Fruit fly (Drosophila melanogaster) whole organism, embryonic: ENCODE measurements around the gene CG5909.

ENCODE experiments used
- B-H1 ChIP-seq: fragments of 200-800 bp; sonication (Bioruptor generic); IDR thresholded peaks from 3 replicates; pipeline ENCODE4 v1.3.6; 2022; ENCODE audit warnings: missing biosample characterization, missing genetic modification characterization
- C15 ChIP-seq: fragments of 200-800 bp; sonication (Bioruptor generic); IDR thresholded peaks from 3 replicates; pipeline ENCODE4 v1.3.6; 2022; ENCODE audit warnings: missing biosample characterization, missing genetic modification characterization
- CG12236 ChIP-seq: fragments of 200-800 bp; sonication (Bioruptor generic); optimal IDR thresholded peaks from 2 replicates; lab custom pipeline; 2016; ENCODE audit warnings: missing biosample characterization, missing genetic modification characterization
- CG13287 ChIP-seq: fragments of 200-800 bp; sonication (Bioruptor generic); IDR thresholded peaks from 2 replicates; pipeline ENCODE4 v1.3.6; 2022; ENCODE audit warnings: missing biosample characterization, missing genetic modification characterization; ENCODE audit not compliant: partially characterized antibody
- CG13424 ChIP-seq: fragments of 200-800 bp; sonication (Bioruptor generic); optimal IDR thresholded peaks from 2 replicates; lab custom pipeline; 2019; ENCODE audit warnings: missing biosample characterization, mild to moderate bottlenecking, missing genetic modification characterization, moderate library complexity
- CG13624 ChIP-seq: fragments of 200-800 bp; sonication (Bioruptor generic); optimal IDR thresholded peaks from 2 replicates; lab custom pipeline; 2016; ENCODE audit warnings: missing biosample characterization, missing genetic modification characterization
- CG13775 ChIP-seq: fragments of 200-800 bp; sonication (Bioruptor generic); optimal IDR thresholded peaks from 3 replicates; lab custom pipeline; 2017; ENCODE audit warnings: missing biosample characterization, mild to moderate bottlenecking, missing genetic modification characterization
- CG16779 ChIP-seq: fragments of 200-800 bp; sonication (Bioruptor generic); IDR thresholded peaks from 2 replicates; pipeline ENCODE4 v1.3.6; 2022; ENCODE audit warnings: missing biosample characterization, missing genetic modification characterization
- CG18599 ChIP-seq: fragments of 200-800 bp; sonication (Bioruptor generic); optimal IDR thresholded peaks from 3 replicates; lab custom pipeline; 2017; ENCODE audit warnings: missing biosample characterization, missing genetic modification characterization, mild to moderate bottlenecking, moderate library complexity, missing genetic modification reagents
- CG2202 ChIP-seq: fragments of 200-800 bp; sonication (Bioruptor generic); optimal IDR thresholded peaks from 2 replicates; lab custom pipeline; 2018; ENCODE audit warnings: missing biosample characterization, mild to moderate bottlenecking, missing genetic modification characterization
- CG31441 ChIP-seq: fragments of 200-800 bp; sonication (Bioruptor generic); IDR thresholded peaks from 2 replicates; pipeline ENCODE4 v1.3.6; 2022; ENCODE audit warnings: missing biosample characterization, missing genetic modification characterization
- CG3163 ChIP-seq: fragments of 200-800 bp; sonication (Bioruptor generic); optimal IDR thresholded peaks from 3 replicates; lab custom pipeline; 2016; ENCODE audit warnings: missing biosample characterization, missing genetic modification characterization
- CG7271 ChIP-seq: fragments of 200-800 bp; sonication (Bioruptor generic); optimal IDR thresholded peaks from 2 replicates; lab custom pipeline; 2018; ENCODE audit warnings: missing biosample characterization, mild to moderate bottlenecking, missing genetic modification characterization, moderate library complexity
- CG7357 ChIP-seq: fragments of 200-800 bp; sonication (Bioruptor generic); IDR thresholded peaks from 3 replicates; pipeline ENCODE4 v1.3.6; 2022; ENCODE audit warnings: missing biosample characterization, missing genetic modification characterization
- CG7556 ChIP-seq: fragments of 200-800 bp; sonication (Bioruptor generic); optimal IDR thresholded peaks from 2 replicates; lab custom pipeline; 2017; ENCODE audit warnings: missing biosample characterization, mild to moderate bottlenecking, missing genetic modification characterization
- CG7786 ChIP-seq: fragments of 200-800 bp; sonication (Bioruptor generic); optimal IDR thresholded peaks from 2 replicates; lab custom pipeline; 2016; ENCODE audit warnings: missing biosample characterization, missing genetic modification characterization
- CG8290 ChIP-seq, 3 experiments: fragments of 200-800 bp; sonication (Bioruptor generic); optimal IDR thresholded peaks; 2 replicates each; lab custom pipeline; 2016 to 2019; ENCODE audit warnings: missing biosample characterization in 3 of 3, missing genetic modification characterization in 3 of 3, mild to moderate bottlenecking in 2 of 3, moderate library complexity in 1 of 3
- CG9437 ChIP-seq: fragments of 200-800 bp; sonication (Bioruptor generic); optimal IDR thresholded peaks from 2 replicates; lab custom pipeline; 2018; ENCODE audit warnings: missing biosample characterization, mild to moderate bottlenecking, missing genetic modification characterization
- CG9932 ChIP-seq: fragments of 200-800 bp; sonication (Bioruptor generic); IDR thresholded peaks from 2 replicates; pipeline ENCODE4 v1.3.6; 2022; ENCODE audit warnings: missing biosample characterization, missing genetic modification characterization
- CHES-1-like ChIP-seq: fragments of 200-800 bp; sonication (Bioruptor generic); optimal IDR thresholded peaks from 2 replicates; lab custom pipeline; 2016; ENCODE audit warnings: missing biosample characterization, missing genetic modification characterization
- D19B ChIP-seq: fragments of 200-800 bp; sonication (Bioruptor generic); optimal IDR thresholded peaks from 2 replicates; lab custom pipeline; 2017; ENCODE audit warnings: missing biosample characterization, mild to moderate bottlenecking, missing genetic modification characterization
- Dip3 ChIP-seq: fragments of 200-800 bp; sonication (Bioruptor generic); optimal IDR thresholded peaks from 3 replicates; lab custom pipeline; 2016; ENCODE audit warnings: missing biosample characterization, missing genetic modification characterization
- Drgx ChIP-seq: fragments of 200-800 bp; sonication (Bioruptor generic); IDR thresholded peaks from 2 replicates; pipeline ENCODE4 v1.3.6; 2022; ENCODE audit warnings: missing biosample characterization, missing genetic modification characterization
- Eip74EF ChIP-seq, 2 experiments: fragments of 200-800 bp in 1 of 2; fragments of >200 bp in 1 of 2; sonication (Bioruptor generic) in 1 of 2; optimal IDR thresholded peaks; 2 replicates each; lab custom pipeline; 2017 to 2019; ENCODE audit warnings: missing biosample characterization in 2 of 2, missing genetic modification characterization in 2 of 2, mild to moderate bottlenecking in 1 of 2, moderate library complexity in 1 of 2
- GATAe ChIP-seq: fragments of 200-800 bp; sonication (Bioruptor generic); conservative IDR thresholded peaks from 2 replicates; pipeline ENCODE4 v1.3.6; 2022; ENCODE audit warnings: missing biosample characterization, missing genetic modification characterization
- Lim3 ChIP-seq: fragments of 200-800 bp; sonication (Bioruptor generic); IDR thresholded peaks from 2 replicates; pipeline ENCODE4 v1.3.6; 2022; ENCODE audit warnings: missing biosample characterization, missing genetic modification characterization
- NK7.1 ChIP-seq: fragments of 200-800 bp; sonication (Bioruptor generic); optimal IDR thresholded peaks from 3 replicates; lab custom pipeline; 2016; ENCODE audit warnings: missing biosample characterization, missing genetic modification characterization
- Ravus ChIP-seq: fragments of 200-800 bp; sonication (Bioruptor generic); IDR thresholded peaks from 2 replicates; pipeline ENCODE4 v1.3.6; 2022; ENCODE audit warnings: missing biosample characterization, missing genetic modification characterization
- Side ChIP-seq: fragments of 200-800 bp; sonication (Bioruptor generic); optimal IDR thresholded peaks from 2 replicates; lab custom pipeline; 2016; ENCODE audit warnings: missing biosample characterization, missing genetic modification characterization
- Six4 ChIP-seq: fragments of 200-800 bp; sonication (Bioruptor generic); optimal IDR thresholded peaks from 2 replicates; lab custom pipeline; 2016; ENCODE audit warnings: missing biosample characterization, missing genetic modification characterization
- TFAM ChIP-seq: fragments of 200-800 bp; sonication (Bioruptor generic); optimal IDR thresholded peaks from 2 replicates; lab custom pipeline; 2017; ENCODE audit warnings: missing biosample characterization, missing genetic modification characterization, inconsistent platforms
- Xrp1 ChIP-seq: fragments of 200-800 bp; sonication (Bioruptor generic); IDR thresholded peaks from 2 replicates; pipeline ENCODE4 v1.3.6; 2022; ENCODE audit warnings: missing biosample characterization, missing genetic modification characterization
- da ChIP-seq: fragments of 200-800 bp; sonication (Bioruptor generic); optimal IDR thresholded peaks from 2 replicates; lab custom pipeline; 2016; ENCODE audit warnings: missing biosample characterization, missing genetic modification characterization
- disco-r ChIP-seq: fragments of 200-800 bp; sonication (Bioruptor generic); optimal IDR thresholded peaks from 2 replicates; lab custom pipeline; 2016; ENCODE audit warnings: missing biosample characterization, missing genetic modification characterization
- dysf ChIP-seq: fragments of 200-800 bp; sonication (Bioruptor generic); IDR thresholded peaks from 3 replicates; pipeline ENCODE4 v1.3.6; 2022; ENCODE audit warnings: missing biosample characterization, missing genetic modification characterization
- esg ChIP-seq: fragments of 200-800 bp; sonication (Bioruptor generic); conservative IDR thresholded peaks from 2 replicates; pipeline ENCODE4 v1.3.6; 2022; ENCODE audit warnings: missing biosample characterization, missing genetic modification characterization
- insv ChIP-seq, 2 experiments: fragments of 200-800 bp; sonication (Bioruptor generic); optimal IDR thresholded peaks; 3 replicates each; lab custom pipeline; 2016 to 2018; ENCODE audit warnings: missing biosample characterization in 2 of 2, missing genetic modification characterization in 2 of 2
- kay ChIP-seq: fragments of 200-800 bp; sonication (Bioruptor generic); optimal IDR thresholded peaks from 2 replicates; lab custom pipeline; 2016; ENCODE audit warnings: missing biosample characterization, missing genetic modification characterization
- lmd ChIP-seq: fragments of 200-800 bp; sonication (Bioruptor generic); IDR thresholded peaks from 2 replicates; pipeline ENCODE4 v1.3.6; 2022; ENCODE audit warnings: missing biosample characterization, missing genetic modification characterization
- luna ChIP-seq: fragments of 200-800 bp; sonication (Bioruptor generic); optimal IDR thresholded peaks from 2 replicates; lab custom pipeline; 2016; ENCODE audit warnings: missing biosample characterization, missing genetic modification characterization
- mam ChIP-seq: fragments of 200-800 bp; sonication (Bioruptor generic); optimal IDR thresholded peaks from 3 replicates; lab custom pipeline; 2016; ENCODE audit warnings: missing biosample characterization, missing genetic modification characterization
- nerfin-2 ChIP-seq: fragments of 200-800 bp; sonication (Bioruptor generic); IDR thresholded peaks from 2 replicates; pipeline ENCODE4 v1.3.6; 2022; ENCODE audit warnings: missing biosample characterization, missing genetic modification characterization; ENCODE audit not compliant: partially characterized antibody
- pho ChIP-seq: fragments of 200-800 bp; sonication (Bioruptor generic); optimal IDR thresholded peaks from 2 replicates; lab custom pipeline; 2016; ENCODE audit warnings: missing biosample characterization, missing genetic modification characterization
- pros ChIP-seq: fragments of 200-800 bp; sonication (Bioruptor generic); optimal IDR thresholded peaks from 3 replicates; lab custom pipeline; 2019; ENCODE audit warnings: missing biosample characterization, mild to moderate bottlenecking, missing genetic modification characterization, moderate library complexity
- rib ChIP-seq: fragments of 200-800 bp; sonication (Bioruptor generic); IDR thresholded peaks from 2 replicates; pipeline ENCODE4 v1.3.6; 2022; ENCODE audit warnings: missing biosample characterization, missing genetic modification characterization
- sqz ChIP-seq: fragments of 200-800 bp; sonication (Bioruptor generic); optimal IDR thresholded peaks from 3 replicates; lab custom pipeline; 2018; ENCODE audit warnings: missing biosample characterization, mild to moderate bottlenecking, missing genetic modification characterization
- stwl ChIP-seq: fragments of 200-800 bp; sonication (Bioruptor generic); optimal IDR thresholded peaks from 3 replicates; lab custom pipeline; 2018; ENCODE audit warnings: missing biosample characterization, mild to moderate bottlenecking, missing genetic modification characterization, moderate library complexity
- trh ChIP-seq: fragments of 200-800 bp; sonication (Bioruptor generic); optimal IDR thresholded peaks from 2 replicates; lab custom pipeline; 2016; ENCODE audit warnings: missing biosample characterization, missing genetic modification characterization

The CG5909 gene

dm6 chr3R:27128723-27129122, 32.2 kb upstream of the CG5909 start:
- TF ChIP-seq CG13775 (GFP tag; lab: Kevin White, UChicago), result no peak
- TF ChIP-seq CG12236 (GFP tag; lab: Kevin White, UChicago), result no peak
- TF ChIP-seq NK7.1 (GFP tag; lab: Kevin White, UChicago), result no peak
- TF ChIP-seq C15 (GFP tag; lab: Robert Waterston, UW), result no peak
- TF ChIP-seq Side (GFP tag; lab: Kevin White, UChicago), result no peak
- no peak for TF ChIP-seq CG13424 (tag; lab: Kevin White, UChicago)
- TF ChIP-seq Ravus (GFP tag; lab: Robert Waterston, UW), result no peak
- no peak for TF ChIP-seq CHES-1-like (GFP tag; lab: Kevin White, UChicago)
- no peak for TF ChIP-seq mam (GFP tag; lab: Kevin White, UChicago)
- TF ChIP-seq GATAe, result no peak
- TF ChIP-seq sqz (GFP tag; lab: Kevin White, UChicago), result no peak
- TF ChIP-seq Xrp1, result no peak
- TF ChIP-seq CG7357, result no peak
- TF ChIP-seq CG2202 (tag; lab: Kevin White, UChicago), result no peak

- TF ChIP-seq TFAM (GFP tag; lab: Kevin White, UChicago), result no peak
- no peak for TF ChIP-seq CG16779
- no peak for TF ChIP-seq stwl (tag; lab: Kevin White, UChicago)
- peak; percentile 14; the same call in 1 of the 2 replicates for TF ChIP-seq rib (GFP tag; lab: Robert Waterston, UW)
- no peak for TF ChIP-seq disco-r (GFP tag; lab: Kevin White, UChicago)
- TF ChIP-seq CG7556, result no peak
- TF ChIP-seq esg (GFP tag; lab: Robert Waterston, UW), result peak; percentile 35; the same call in 1 of the 2 replicates
- TF ChIP-seq CG18599, result peak; percentile 29
- TF ChIP-seq CG13624 (GFP tag; lab: Kevin White, UChicago), result peak; percentile 93
- no peak for TF ChIP-seq CG31441
- no peak for TF ChIP-seq Lim3 (GFP tag; lab: Robert Waterston, UW)
- peak; percentile 18; the same call in 1 of the 2 replicates for TF ChIP-seq lmd
- TF ChIP-seq da (GFP tag; lab: Kevin White, UChicago), result no peak
- peak; percentile 17; the same call in 1 of the 2 replicates for TF ChIP-seq CG13287 (GFP tag; lab: Robert Waterston, UW)
- no peak for TF ChIP-seq Ravus (GFP tag; lab: Robert Waterston, UW)
- peak; percentile 8 for TF ChIP-seq luna (GFP tag; lab: Kevin White, UChicago)
- peak; percentile 3 for TF ChIP-seq pho (GFP tag; lab: Kevin White, UChicago)
- no peak for TF ChIP-seq pros (GFP tag; lab: Kevin White, UChicago)
- TF ChIP-seq insv (GFP tag; optimal IDR thresholded peaks at IDR 0.05; lab: Kevin White, UChicago), result no peak
- TF ChIP-seq Six4, result no peak
- peak; percentile 41 for TF ChIP-seq CG7786 (GFP tag; lab: Kevin White, UChicago)
- peak; percentile 10 for TF ChIP-seq trh (GFP tag; lab: Kevin White, UChicago)
- TF ChIP-seq nerfin-2, result no peak
- TF ChIP-seq CG8290 (GFP tag; optimal IDR thresholded peaks at IDR 0.05; lab: Kevin White, UChicago), result no peak
- peak in 1 of 2 experiments; percentile 50 for TF ChIP-seq CG8290 (tag; optimal IDR thresholded peaks at IDR 0.05; lab: Kevin White, UChicago)
- peak; percentile 17; the same call in 1 of the 3 replicates for TF ChIP-seq B-H1 (GFP tag; lab: Robert Waterston, UW)
- peak; percentile 74 for TF ChIP-seq Drgx (GFP tag; lab: Robert Waterston, UW)
- peak; percentile 68 for TF ChIP-seq CG9932 (GFP tag; lab: Robert Waterston, UW)
- TF ChIP-seq D19B, result peak; percentile 90
- TF ChIP-seq CG3163 (GFP tag; lab: Kevin White, UChicago), result peak; percentile 10
- TF ChIP-seq Eip74EF (GFP tag; optimal IDR thresholded peaks at IDR 0.05; lab: Kevin White, UChicago), result no peak
- no peak for TF ChIP-seq CG7271 (tag; lab: Kevin White, UChicago)
- TF ChIP-seq CG9437 (GFP tag; lab: Kevin White, UChicago), result no peak
- peak; percentile 66; the same call in 2 of the 3 replicates for TF ChIP-seq dysf (GFP tag; lab: Robert Waterston, UW)
- peak; percentile 4 for TF ChIP-seq kay (GFP tag; lab: Kevin White, UChicago)
- TF ChIP-seq Dip3 (GFP tag; lab: Kevin White, UChicago), result peak; percentile 27
These were observed 31.2 kb upstream of the CG5909 start for dm6 chr3R:27129580-27130385.
